Fruit fly (Drosophila melanogaster): ENCODE data around the gene CG8661.
A peak's percentile ranks its signal among the peaks of the same experiment; 100 is the strongest.

The CG8661 gene

DNA sequence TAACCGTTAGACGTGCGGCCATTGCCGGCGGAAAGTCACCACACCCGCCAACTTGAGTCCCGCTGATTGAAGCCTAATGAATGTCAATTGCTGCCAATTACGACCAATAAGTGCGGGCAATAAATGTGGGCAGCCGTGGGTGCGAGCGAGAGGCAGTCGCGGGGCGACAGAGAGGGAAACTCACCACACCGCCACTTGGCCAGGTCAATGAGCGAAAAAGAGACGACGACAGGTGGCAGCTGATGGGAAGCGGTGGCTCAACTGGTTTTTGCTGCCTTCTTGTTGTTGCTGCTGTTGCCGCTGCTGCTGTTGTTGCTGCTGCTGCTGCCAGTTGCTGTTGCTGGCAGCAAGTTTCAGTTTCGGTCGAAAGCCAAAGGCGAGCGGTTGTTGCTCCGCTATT is 29.9 kb upstream of the CG8661 start, which contains the start of gene B-H2 (continued):
- TF ChIP-seq CG6854 (GFP tag; optimal IDR thresholded peaks at IDR 0.05) = no peak
- peak; percentile 58 for TF ChIP-seq Vsx1 (GFP tag; optimal IDR thresholded peaks at IDR 0.05)
- no peak for TF ChIP-seq Fer1 (GFP tag; optimal IDR thresholded peaks at IDR 0.05)
- TF ChIP-seq CG31441 (GFP tag; IDR thresholded peaks at IDR 0.05) = no peak
- TF ChIP-seq CG4617 (GFP tag; optimal IDR thresholded peaks at IDR 0.05; ENCODE audit: borderline replicate concordance) = no peak
- TF ChIP-seq CG10321 (GFP tag; IDR thresholded peaks at IDR 0.05) = peak; percentile 91
- no peak for TF ChIP-seq CG10209 (GFP tag; optimal IDR thresholded peaks at IDR 0.05)
- TF ChIP-seq CG12236 (GFP tag; optimal IDR thresholded peaks at IDR 0.05) = no peak
- no peak for TF ChIP-seq ham (GFP tag; IDR thresholded peaks at IDR 0.05)
- TF ChIP-seq CG4360 (GFP tag; IDR thresholded peaks at IDR 0.05) = peak; percentile 90
- peak; percentile 83 for TF ChIP-seq Adf1 (GFP tag; IDR thresholded peaks at IDR 0.05)
- no peak for TF ChIP-seq Lpt (GFP tag; optimal IDR thresholded peaks at IDR 0.05)
- TF ChIP-seq wor (GFP tag; IDR thresholded peaks at IDR 0.05) = no peak
- TF ChIP-seq CG15514 (GFP tag; optimal IDR thresholded peaks at IDR 0.05) = no peak
- no peak for TF ChIP-seq cato (GFP tag; optimal IDR thresholded peaks at IDR 0.05; ENCODE audit: borderline replicate concordance)
- TF ChIP-seq gcm (GFP tag; optimal IDR thresholded peaks at IDR 0.05) = peak; percentile 72
- TF ChIP-seq CG12155 (GFP tag; optimal IDR thresholded peaks at IDR 0.05) = no peak
- no peak for TF ChIP-seq CG32532 (GFP tag; IDR thresholded peaks at IDR 0.05)
- no peak for TF ChIP-seq CoRest (tag; optimal IDR thresholded peaks at IDR 0.05)
- TF ChIP-seq ap (GFP tag; IDR thresholded peaks at IDR 0.05) = no peak
- TF ChIP-seq ken (GFP tag; IDR thresholded peaks at IDR 0.05) = no peak
- TF ChIP-seq CG1602 (GFP tag; optimal IDR thresholded peaks at IDR 0.05) = no peak
- no peak for TF ChIP-seq CG5953 (GFP tag; IDR thresholded peaks at IDR 0.05)
- TF ChIP-seq CG4730 (GFP tag; IDR thresholded peaks at IDR 0.05) = no peak
- no peak for TF ChIP-seq CG10462 (GFP tag; optimal IDR thresholded peaks at IDR 0.05)
- no peak for TF ChIP-seq Mrtf (GFP tag; IDR thresholded peaks at IDR 0.05)
- TF ChIP-seq CG34224 (GFP tag; IDR thresholded peaks at IDR 0.05; ENCODE audit: partially characterized antibody) = no peak
- no peak for TF ChIP-seq CG42726 (GFP tag; IDR thresholded peaks at IDR 0.05; ENCODE audit: partially characterized antibody)
- TF ChIP-seq BtbVII (GFP tag; optimal IDR thresholded peaks at IDR 0.05) = no peak
- TF ChIP-seq nau (GFP tag; optimal IDR thresholded peaks at IDR 0.05) = no peak
- TF ChIP-seq CG1832 (GFP tag; optimal IDR thresholded peaks at IDR 0.05) = peak; percentile 92
- TF ChIP-seq crol (GFP tag; IDR thresholded peaks at IDR 0.05) = 0 out of 2 replicates have a peak, but pooled peaks have one; percentile 22
- TF ChIP-seq caup (GFP tag; optimal IDR thresholded peaks at IDR 0.05; ENCODE audit: severe bottlenecking) = no peak
- TF ChIP-seq BEAF-32 (GFP tag; optimal IDR thresholded peaks at IDR 0.05) = no peak
- TF ChIP-seq sr (GFP tag; IDR thresholded peaks at IDR 0.05) = peak; percentile 47; the same call in 1 of the 3 replicates
- TF ChIP-seq gce (GFP tag; IDR thresholded peaks at IDR 0.05) = no peak
- TF ChIP-seq Sin3A (optimal IDR thresholded peaks at IDR 0.05) = no peak
- no peak for TF ChIP-seq CG17612 (GFP tag; IDR thresholded peaks at IDR 0.05)
- peak in 1 of 2 experiments; percentile 37 for TF ChIP-seq tll (GFP tag; optimal IDR thresholded peaks at IDR 0.05)
- no peak for TF ChIP-seq CG6683 (GFP tag; optimal IDR thresholded peaks at IDR 0.05)
- TF ChIP-seq Opbp (GFP tag; IDR thresholded peaks at IDR 0.05; ENCODE audit: partially characterized antibody) = 0 out of 3 replicates have a peak, but pooled peaks have one; percentile 19
- TF ChIP-seq CG3726 (GFP tag; IDR thresholded peaks at IDR 0.05) = no peak
- no peak for TF ChIP-seq dmrt11E (tag; optimal IDR thresholded peaks at IDR 0.05)
- TF ChIP-seq Nf-YC (tag; optimal IDR thresholded peaks at IDR 0.05) = peak; percentile 95
- no peak for TF ChIP-seq CG17359 (tag; optimal IDR thresholded peaks at IDR 0.05)
- no peak for TF ChIP-seq CG6765 (GFP tag; optimal IDR thresholded peaks at IDR 0.05)
- peak; percentile 43 for TF ChIP-seq CG11504 (tag; optimal IDR thresholded peaks at IDR 0.05)
- no peak for TF ChIP-seq pum (GFP tag; optimal IDR thresholded peaks at IDR 0.05)
- TF ChIP-seq Elba2 (GFP tag; optimal IDR thresholded peaks at IDR 0.05) = peak; percentile 74
- no peak for TF ChIP-seq lola (GFP tag; optimal IDR thresholded peaks at IDR 0.05)
- TF ChIP-seq Nf-YB (GFP tag; optimal IDR thresholded peaks at IDR 0.05) = peak; percentile 95
